Fruit fly (Drosophila melanogaster): ENCODE data around the gene CG14966.
A peak's percentile ranks its signal among the peaks of the same experiment; 100 is the strongest.

The CG14966 gene

DNA sequence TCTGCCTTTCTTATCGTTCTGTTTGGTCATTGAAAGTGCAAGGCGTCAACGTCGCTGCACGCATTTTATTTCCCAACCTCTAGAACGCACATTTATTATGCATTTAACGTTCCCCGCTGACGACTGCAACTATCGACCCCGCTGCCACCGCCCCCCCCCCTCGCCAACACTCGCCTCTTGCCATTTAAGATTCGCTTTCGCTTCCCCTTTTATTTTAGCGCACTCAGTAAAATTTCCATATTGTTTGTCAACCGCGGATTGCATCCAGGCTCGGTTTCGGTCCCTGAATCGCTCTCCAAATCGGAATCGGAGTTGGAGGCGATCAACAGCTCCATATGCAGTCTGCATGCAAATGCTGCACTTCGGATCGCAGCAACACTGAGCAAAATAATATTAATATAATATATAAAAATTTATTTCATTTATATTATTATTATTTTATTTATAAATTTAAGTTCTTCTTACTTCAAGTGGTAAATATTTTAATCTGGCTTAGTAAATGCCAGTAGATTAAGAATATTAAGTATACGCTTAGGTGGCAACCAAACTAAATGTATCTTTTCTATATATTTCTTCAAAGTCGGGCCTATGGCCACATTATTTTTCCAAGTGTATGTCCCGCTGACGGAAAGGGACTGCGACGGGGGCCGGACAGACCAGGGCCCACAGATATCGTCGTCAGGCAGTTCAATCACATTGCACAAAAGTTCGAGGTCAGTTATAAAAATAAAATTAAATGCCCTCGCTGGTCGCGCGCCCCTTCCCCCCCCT, 43.4 kb upstream of the CG14966 start:
- TF ChIP-seq tj (GFP tag; optimal IDR thresholded peaks at IDR 0.05) = peak; percentile 48
- TF ChIP-seq toe (GFP tag; optimal IDR thresholded peaks at IDR 0.05) = no peak
- no peak for TF ChIP-seq CG14711 (tag; optimal IDR thresholded peaks at IDR 0.05)
- no peak for TF ChIP-seq cnc (optimal IDR thresholded peaks at IDR 0.05)
- TF ChIP-seq Crg-1 (GFP tag; optimal IDR thresholded peaks at IDR 0.05) = no peak
- TF ChIP-seq kay (GFP tag; ENCODE audit: borderline replicate concordance) = peak; percentile 9

DNA sequence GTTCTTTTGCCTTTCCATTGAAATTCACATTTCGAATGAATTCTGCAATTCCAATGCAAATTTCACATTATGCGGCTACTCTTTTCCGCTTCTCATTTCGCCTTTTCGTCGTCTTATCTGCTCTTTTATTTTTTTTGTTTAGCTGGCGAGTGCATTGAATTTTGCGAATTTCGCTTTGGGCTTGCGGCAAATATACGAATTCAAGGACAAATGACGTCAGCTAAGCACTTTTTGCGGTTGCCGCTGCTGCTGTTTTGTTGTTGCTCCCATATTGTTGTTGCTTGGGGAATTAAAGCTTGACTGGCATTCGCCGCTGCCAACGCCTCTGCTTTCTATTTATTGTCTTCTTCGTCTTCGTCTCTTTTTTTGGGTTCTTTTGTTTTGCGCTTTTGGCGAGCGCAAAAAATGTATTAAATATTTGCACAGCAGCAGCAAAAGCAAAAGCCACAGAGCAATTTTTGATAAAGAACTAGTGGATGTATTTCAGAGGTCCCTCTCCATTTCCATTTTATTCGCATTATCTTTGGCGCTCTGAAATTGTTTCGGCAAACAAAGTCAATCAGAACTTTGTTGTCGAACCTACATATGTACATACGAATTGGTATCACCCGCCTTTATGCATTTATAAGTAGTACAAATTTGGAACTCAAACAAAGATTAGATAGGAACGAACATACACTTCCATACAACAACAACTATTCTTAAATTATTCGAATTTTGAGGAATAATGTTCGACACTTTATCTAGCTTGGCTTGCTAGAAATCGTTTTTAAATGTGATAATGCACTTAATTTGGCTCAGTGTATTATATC, 42.6 kb upstream of the CG14966 start:
- peak; percentile 50 for TF ChIP-seq CG7101 (tag; optimal IDR thresholded peaks at IDR 0.05)
- TF ChIP-seq ovo (GFP tag; optimal IDR thresholded peaks at IDR 0.05) = no peak
- peak; percentile 40 for TF ChIP-seq CG33017 (tag; optimal IDR thresholded peaks at IDR 0.05)
- TF ChIP-seq CG11617 (GFP tag; optimal IDR thresholded peaks at IDR 0.05) = peak; percentile 28
- TF ChIP-seq bab1 (GFP tag; optimal IDR thresholded peaks at IDR 0.05) = no peak
- TF ChIP-seq tj (GFP tag; optimal IDR thresholded peaks at IDR 0.05) = peak; percentile 80

DNA sequence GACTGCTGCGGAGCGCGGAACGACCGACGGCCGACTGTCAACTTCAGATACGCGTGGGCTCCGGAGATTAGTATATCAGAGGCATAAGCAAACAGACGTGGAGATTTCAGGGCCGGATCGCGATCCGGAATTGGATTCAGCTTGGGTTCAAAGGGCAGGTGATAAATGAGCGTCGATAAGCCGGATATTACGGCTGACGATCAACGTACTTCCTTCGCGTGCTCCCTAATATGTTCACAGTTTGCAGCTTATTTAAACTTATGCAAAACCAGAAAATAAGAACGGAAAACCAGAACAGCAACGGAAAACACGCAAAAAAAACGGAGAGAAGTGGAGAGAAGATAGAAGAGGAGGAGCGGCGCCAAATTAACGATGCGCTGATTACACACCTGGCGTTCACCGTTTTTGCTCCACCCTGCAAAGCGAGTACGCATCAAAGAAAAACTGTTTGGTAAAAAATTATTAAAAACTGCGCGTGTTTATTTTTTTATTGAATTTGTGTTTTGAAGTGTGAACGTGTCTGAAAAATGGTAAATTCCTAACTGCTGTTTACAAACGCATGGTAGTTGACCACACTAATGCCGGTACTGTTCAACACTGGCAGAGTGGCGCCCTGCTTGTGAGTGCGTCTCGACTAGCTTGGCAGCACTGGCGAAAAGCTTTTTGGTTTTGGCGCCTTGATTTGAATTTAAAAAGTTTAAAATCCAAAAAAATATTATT, 41.8 kb upstream of the CG14966 start, which contains the start of gene CG17746:
CG17746 (minus strand) TSS at position 546 of the 720 bp plus-strand sequence.
- TF ChIP-seq CG1620 (GFP tag; optimal IDR thresholded peaks at IDR 0.05) (peak; percentile 79), kay (GFP tag; ENCODE audit: borderline replicate concordance) (no peak), pad (GFP tag; optimal IDR thresholded peaks at IDR 0.05) (peak; percentile 42), cnc (optimal IDR thresholded peaks at IDR 0.05) (no peak), CG14711 (tag; optimal IDR thresholded peaks at IDR 0.05) (peak; percentile 21), CG11617 (GFP tag; optimal IDR thresholded peaks at IDR 0.05) (no peak), Hr96 (GFP tag; optimal IDR thresholded peaks at IDR 0.05) (no peak), Clk (GFP tag; optimal IDR thresholded peaks at IDR 0.05) (peak; percentile 4), Crg-1 (GFP tag; optimal IDR thresholded peaks at IDR 0.05) (peak; percentile 81), Mnt (GFP tag; optimal IDR thresholded peaks at IDR 0.05) (peak; percentile 81), CG7101 (tag; optimal IDR thresholded peaks at IDR 0.05) (peak; percentile 23), cic (GFP tag; optimal IDR thresholded peaks at IDR 0.05) (peak; percentile 12), ovo (GFP tag; optimal IDR thresholded peaks at IDR 0.05) (peak; percentile 9), tj (GFP tag; optimal IDR thresholded peaks at IDR 0.05) (no peak), CG7045 (GFP tag; optimal IDR thresholded peaks at IDR 0.05) (peak; percentile 10), CG5204 (GFP tag; optimal IDR thresholded peaks at IDR 0.05) (no peak), CG33017 (tag; optimal IDR thresholded peaks at IDR 0.05) (no peak), bab1 (GFP tag; optimal IDR thresholded peaks at IDR 0.05) (peak; percentile 78), toe (GFP tag; optimal IDR thresholded peaks at IDR 0.05) (no peak), CG12768 (GFP tag; optimal IDR thresholded peaks at IDR 0.05) (no peak)

DNA sequence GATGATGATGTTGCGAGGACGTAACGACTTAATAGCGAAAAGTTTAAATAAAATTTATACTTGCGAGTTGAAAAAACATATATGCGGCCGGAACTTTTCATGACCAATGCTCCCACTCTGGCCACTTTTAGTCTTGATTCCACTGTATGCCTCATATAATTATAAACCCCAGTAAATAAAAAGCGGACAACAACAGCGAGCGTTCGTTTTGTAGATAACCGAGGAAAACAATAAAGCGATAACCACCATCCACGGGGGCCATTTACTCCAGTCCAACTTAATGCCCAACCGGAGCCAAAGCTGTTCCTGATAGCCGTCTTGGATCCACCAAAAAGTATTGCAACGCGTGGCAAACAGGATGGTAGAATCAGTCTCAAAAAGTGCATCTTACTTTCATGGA, 38.9 kb upstream of the CG14966 start:
- TF ChIP-seq CG7101 (tag; optimal IDR thresholded peaks at IDR 0.05) = no peak
- peak; percentile 59 for TF ChIP-seq cic (GFP tag; optimal IDR thresholded peaks at IDR 0.05)
- no peak for TF ChIP-seq CG14711 (tag; optimal IDR thresholded peaks at IDR 0.05)
- no peak for TF ChIP-seq pad (GFP tag; optimal IDR thresholded peaks at IDR 0.05)
- TF ChIP-seq ovo (GFP tag; optimal IDR thresholded peaks at IDR 0.05) = no peak
- no peak for TF ChIP-seq cnc (optimal IDR thresholded peaks at IDR 0.05)

DNA sequence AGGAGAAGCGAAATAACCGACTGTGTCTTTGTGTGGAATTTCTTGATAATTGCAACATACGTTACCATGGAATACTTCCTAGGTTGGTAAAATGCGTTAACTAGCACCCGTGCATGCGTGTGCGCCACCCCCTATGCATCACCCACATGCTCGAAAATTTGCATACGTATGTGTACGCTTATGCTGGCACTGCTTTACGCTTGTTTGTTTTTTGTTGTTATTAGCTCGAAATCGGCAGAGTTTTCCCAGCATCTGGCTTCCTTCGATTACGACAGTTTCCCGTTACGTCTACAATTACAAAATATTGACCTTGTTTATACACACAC, 29.0 kb upstream of the CG14966 start:
- TF ChIP-seq tj (GFP tag; optimal IDR thresholded peaks at IDR 0.05) (peak; percentile 32), Clk (GFP tag; optimal IDR thresholded peaks at IDR 0.05) (no peak)

DNA sequence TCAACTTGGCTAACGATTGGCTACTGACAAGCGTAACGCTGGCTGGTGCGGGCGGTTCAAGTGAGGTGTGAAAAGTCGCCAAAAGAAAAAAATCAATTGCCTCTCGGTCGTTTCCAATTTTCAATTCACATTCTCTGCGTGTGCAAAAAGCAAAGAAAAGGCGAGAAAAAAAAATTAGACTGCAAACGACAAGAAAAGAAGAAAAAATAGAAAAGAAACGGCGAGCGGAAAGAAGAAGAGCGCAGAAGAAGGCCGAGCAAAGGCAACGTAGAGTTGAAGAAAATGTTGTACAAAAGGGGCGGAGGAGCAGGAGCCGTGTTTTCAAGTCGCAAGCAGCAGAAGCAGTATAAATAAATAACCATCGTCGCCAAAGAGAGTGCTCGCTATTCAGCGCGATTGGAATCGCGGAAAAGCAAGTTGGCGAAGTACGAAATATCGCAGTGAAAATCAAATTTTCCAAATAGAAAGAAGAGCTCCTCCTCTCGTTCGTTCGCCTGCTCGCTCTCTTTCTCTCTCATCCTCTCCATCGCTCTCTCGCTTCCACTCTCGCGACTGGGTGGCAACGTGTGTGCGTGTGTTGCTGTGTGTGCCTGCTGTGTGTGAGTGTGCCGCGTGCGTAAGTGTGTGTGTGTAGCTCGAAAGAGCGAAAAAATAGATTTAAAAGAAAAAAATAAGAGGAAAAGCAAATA, 28.5 kb upstream of the CG14966 start:
- peak; percentile 72 for TF ChIP-seq Mnt (GFP tag; optimal IDR thresholded peaks at IDR 0.05)
- TF ChIP-seq Crg-1 (GFP tag; optimal IDR thresholded peaks at IDR 0.05) = peak; percentile 13
- peak; percentile 32 for TF ChIP-seq CG7045 (GFP tag; optimal IDR thresholded peaks at IDR 0.05)
- no peak for TF ChIP-seq toe (GFP tag; optimal IDR thresholded peaks at IDR 0.05)
- TF ChIP-seq CG12768 (GFP tag; optimal IDR thresholded peaks at IDR 0.05) = peak; percentile 67
- no peak for TF ChIP-seq bab1 (GFP tag; optimal IDR thresholded peaks at IDR 0.05)
- peak; percentile 49 for TF ChIP-seq CG11617 (GFP tag; optimal IDR thresholded peaks at IDR 0.05)
- peak; percentile 44 for TF ChIP-seq CG33017 (tag; optimal IDR thresholded peaks at IDR 0.05)
- TF ChIP-seq Clk (GFP tag; optimal IDR thresholded peaks at IDR 0.05) = no peak
- TF ChIP-seq CG7101 (tag; optimal IDR thresholded peaks at IDR 0.05) = peak; percentile 25
- peak; percentile 72 for TF ChIP-seq cic (GFP tag; optimal IDR thresholded peaks at IDR 0.05)
- TF ChIP-seq pad (GFP tag; optimal IDR thresholded peaks at IDR 0.05) = peak; percentile 26

All from whole organism, adult.